Fruit fly (Drosophila melanogaster): ENCODE measurements around the gene Gclc.

dm6 chrX:8116813-8117212 is 866 bp upstream of the Gclc start, which contains the start of gene CG1575:
- TF ChIP-seq Ets21C (GFP tag; optimal IDR thresholded peaks at IDR 0.05), result no peak
- TF ChIP-seq Eip75B (GFP tag; optimal IDR thresholded peaks at IDR 0.05), result no peak
- no peak for TF ChIP-seq CG6276 (GFP tag; optimal IDR thresholded peaks at IDR 0.05)
- TF ChIP-seq dac (GFP tag; optimal IDR thresholded peaks at IDR 0.05), result no peak
- TF ChIP-seq CG11294 (GFP tag; IDR thresholded peaks at IDR 0.05), result no peak
- no peak for TF ChIP-seq Eip78C (GFP tag)
- no peak for TF ChIP-seq Hr39 (GFP tag; optimal IDR thresholded peaks at IDR 0.05)
- no peak for TF ChIP-seq net (GFP tag; optimal IDR thresholded peaks at IDR 0.05)
- TF ChIP-seq cyc (GFP tag; optimal IDR thresholded peaks at IDR 0.05), result no peak

Data from whole organism, prepupa.